Fruit fly (Drosophila melanogaster): ENCODE results near the gene inaF-A.

inaF-A gene

dm6 chrX:11714529-11715262 lies 19.0 kb downstream of the inaF-A start (continued):
- TF ChIP-seq CG8281 (tag; optimal IDR thresholded peaks at IDR 0.05) (no peak), B-H1 (GFP tag; IDR thresholded peaks at IDR 0.05) (peak; percentile 46), fru (optimal IDR thresholded peaks at IDR 0.05) (no peak), dimm (GFP tag; IDR thresholded peaks at IDR 0.05) (no peak), CG4730 (GFP tag; IDR thresholded peaks at IDR 0.05) (peak; percentile 65), BEAF-32 (GFP tag; optimal IDR thresholded peaks at IDR 0.05) (peak; percentile 61), CG14965 (GFP tag; optimal IDR thresholded peaks at IDR 0.05; ENCODE audit: borderline replicate concordance) (no peak), PHDP (tag; optimal IDR thresholded peaks at IDR 0.05) (peak; percentile 68), lola (GFP tag; optimal IDR thresholded peaks at IDR 0.05) (peak in 1 of 3 experiments; percentile 23), ind (GFP tag; optimal IDR thresholded peaks at IDR 0.05) (peak; percentile 50), wdn (GFP tag; IDR thresholded peaks at IDR 0.05) (peak; percentile 59; the same call in 1 of the 2 replicates), Sox100B (GFP tag; optimal IDR thresholded peaks at IDR 0.05) (peak; percentile 43), Drgx (GFP tag; IDR thresholded peaks at IDR 0.05) (peak; percentile 59), zfh1 (GFP tag; IDR thresholded peaks at IDR 0.05) (peak; percentile 70; the same call in 2 of the 3 replicates), CG1024 (GFP tag; IDR thresholded peaks at IDR 0.05) (no peak), da (GFP tag; optimal IDR thresholded peaks at IDR 0.05) (peak; percentile 85), CG6765 (GFP tag; optimal IDR thresholded peaks at IDR 0.05) (peak; percentile 1), sug (tag; optimal IDR thresholded peaks at IDR 0.05) (peak; percentile 45), CG10321 (GFP tag; IDR thresholded peaks at IDR 0.05) (peak; percentile 55), her (GFP tag; optimal IDR thresholded peaks at IDR 0.05) (peak; percentile 55), Gug (GFP tag; IDR thresholded peaks at IDR 0.05) (peak; percentile 83), lmd (GFP tag; IDR thresholded peaks at IDR 0.05) (peak; percentile 80), CG7928 (GFP tag; optimal IDR thresholded peaks at IDR 0.05) (peak; percentile 37), E2f2 (GFP tag; IDR thresholded peaks at IDR 0.05) (peak; percentile 51), CkIIα-i1 (GFP tag; IDR thresholded peaks at IDR 0.05) (0 out of 2 replicates have a peak, but pooled peaks have one; percentile 2), dati (GFP tag; IDR thresholded peaks at IDR 0.05) (0 out of 2 replicates have a peak, but pooled peaks have one; percentile 15), zen (tag; optimal IDR thresholded peaks at IDR 0.05) (no peak), Camta (GFP tag; optimal IDR thresholded peaks at IDR 0.05) (peak; percentile 9), CG30403 (GFP tag; optimal IDR thresholded peaks at IDR 0.05) (peak; percentile 46), CG14441 (GFP tag; IDR thresholded peaks at IDR 0.05) (peak; percentile 82), CoRest (tag; optimal IDR thresholded peaks at IDR 0.05) (peak; percentile 65), CG42726 (GFP tag; IDR thresholded peaks at IDR 0.05; ENCODE audit: partially characterized antibody) (no peak), slp2 (GFP tag; optimal IDR thresholded peaks at IDR 0.05) (peak; percentile 64), tap (tag; optimal IDR thresholded peaks at IDR 0.05) (peak; percentile 60), CG6272 (GFP tag; IDR thresholded peaks at IDR 0.05) (peak; percentile 62), Aef1 (GFP tag; IDR thresholded peaks at IDR 0.05) (peak; percentile 61), crc (GFP tag; optimal IDR thresholded peaks at IDR 0.05) (peak; percentile 34), unc-4 (GFP tag; IDR thresholded peaks at IDR 0.05; ENCODE audit: partially characterized antibody) (peak; percentile 30), CG4360 (GFP tag; IDR thresholded peaks at IDR 0.05) (peak; percentile 48; the same call in 1 of the 2 replicates), CHES-1-like (GFP tag; optimal IDR thresholded peaks at IDR 0.05) (peak; percentile 89), pb (GFP tag; optimal IDR thresholded peaks at IDR 0.05) (peak; percentile 73), CG10147 (GFP tag; optimal IDR thresholded peaks at IDR 0.05) (peak; percentile 55), Poxn (GFP tag; IDR thresholded peaks at IDR 0.05) (peak; percentile 41; the same call in 1 of the 2 replicates), ttk (GFP tag; IDR thresholded peaks at IDR 0.05) (peak; percentile 47; the same call in 1 of the 2 replicates), CG34422 (GFP tag; IDR thresholded peaks at IDR 0.05) (peak; percentile 76), CG18619 (GFP tag; optimal IDR thresholded peaks at IDR 0.05) (peak; percentile 71), CG32772 (GFP tag; IDR thresholded peaks at IDR 0.05) (peak; percentile 53), slbo (GFP tag; IDR thresholded peaks at IDR 0.05) (peak; percentile 84), cwo (GFP tag; optimal IDR thresholded peaks at IDR 0.05) (peak; percentile 74), scrt (GFP tag; optimal IDR thresholded peaks at IDR 0.05) (peak; percentile 37)

All from whole organism, embryonic.